Worm (Caenorhabditis elegans) whole organism, L2 larva: ENCODE data around the gene F15B9.8.

Experiments
- ZK546.5 ChIP-seq: sonication (generic microtip); optimal IDR thresholded peaks from 2 replicates; lab custom pipeline; 2017; ENCODE audit warnings: missing biosample characterization, missing genetic modification characterization
- ama-1 ChIP-seq: fragments of 150-350 bp; optimal IDR thresholded peaks from 2 replicates; lab custom pipeline; 2018; ENCODE audit warnings: inconsistent platforms
- egl-27 ChIP-seq: sonication (generic microtip); optimal IDR thresholded peaks from 3 replicates; lab custom pipeline; 2017; ENCODE audit warnings: missing biosample characterization, missing genetic modification reagents, missing genetic modification characterization
- elt-3 ChIP-seq: sonication (generic microtip); optimal IDR thresholded peaks from 2 replicates; lab custom pipeline; 2017; ENCODE audit warnings: missing biosample characterization, missing genetic modification characterization
- nhr-10 ChIP-seq: sonication (generic microtip); optimal IDR thresholded peaks from 2 replicates; lab custom pipeline; 2017; ENCODE audit warnings: missing biosample characterization, missing genetic modification characterization
- ztf-4 ChIP-seq: fragments of 150-350 bp; optimal IDR thresholded peaks from 2 replicates; lab custom pipeline; 2014; ENCODE audit warnings: missing biosample characterization, missing genetic modification characterization

DNA sequence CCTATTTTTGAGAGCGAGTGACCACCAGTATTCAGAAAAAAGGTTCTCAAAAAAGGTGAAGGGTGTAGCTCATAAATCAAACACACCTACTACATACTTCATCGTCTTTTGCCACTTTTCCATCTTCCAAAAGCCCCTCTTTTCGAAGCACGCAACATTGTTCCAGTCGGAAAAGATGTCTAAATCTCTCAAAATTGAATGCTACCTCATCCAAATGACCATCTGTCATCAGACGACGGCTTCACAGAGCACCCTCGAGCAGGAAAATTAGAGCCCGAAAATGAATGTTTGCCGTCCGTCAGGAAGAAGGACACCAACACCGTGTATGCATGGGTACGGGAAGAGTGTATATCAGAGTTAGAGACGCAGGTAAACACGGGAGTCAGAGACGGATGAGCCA is 33.2 kb downstream of the F15B9.8 start:
- TF ChIP-seq egl-27 (tag; lab: Kevin White, UChicago) (no peak), ama-1 (no peak), nhr-10 (tag; lab: Kevin White, UChicago) (no peak), ztf-4 (tag; lab: Kevin White, UChicago) (no peak), elt-3 (no peak), ZK546.5 (tag; lab: Kevin White, UChicago) (no peak)
